Fruit fly (Drosophila melanogaster): ENCODE measurements around the gene sog.

Gene sog

dm6 chrX:15554256-15554678 lies 79.0 kb downstream of the sog start, which contains the start of gene Ac13E (continued):
- TF ChIP-seq Nf-YA (GFP tag; IDR thresholded peaks at IDR 0.05) (peak; percentile 45; the same call in 1 of the 2 replicates), unc-4 (GFP tag; IDR thresholded peaks at IDR 0.05; ENCODE audit: partially characterized antibody) (no peak), CG12299 (tag; optimal IDR thresholded peaks at IDR 0.05) (peak; percentile 86), inv (GFP tag; IDR thresholded peaks at IDR 0.05; ENCODE audit: partially characterized antibody) (peak; percentile 61), CG7963 (GFP tag; IDR thresholded peaks at IDR 0.05; ENCODE audit: partially characterized antibody) (peak; percentile 56; the same call in 2 of the 3 replicates), CG14965 (GFP tag; optimal IDR thresholded peaks at IDR 0.05; ENCODE audit: borderline replicate concordance) (peak; percentile 22), CG31365 (tag; optimal IDR thresholded peaks at IDR 0.05) (peak; percentile 70), ind (GFP tag; optimal IDR thresholded peaks at IDR 0.05) (peak; percentile 88), CrebB (tag; optimal IDR thresholded peaks at IDR 0.05) (peak; percentile 76), Bdp1 (GFP tag; optimal IDR thresholded peaks at IDR 0.05) (peak; percentile 71), vvl (GFP tag; IDR thresholded peaks at IDR 0.05) (peak; percentile 91), wdn (GFP tag; IDR thresholded peaks at IDR 0.05) (peak; percentile 77), CG10462 (GFP tag; optimal IDR thresholded peaks at IDR 0.05) (peak; percentile 79), ewg (GFP tag; optimal IDR thresholded peaks at IDR 0.05) (peak; percentile 76), CG14667 (GFP tag; IDR thresholded peaks at IDR 0.05) (peak; percentile 70), CG34376 (GFP tag; optimal IDR thresholded peaks at IDR 0.05) (peak; percentile 93), HHEX (GFP tag; optimal IDR thresholded peaks at IDR 0.05) (peak; percentile 89), CG4360 (GFP tag; IDR thresholded peaks at IDR 0.05) (0 out of 2 replicates have a peak, but pooled peaks have one; percentile 44), Dref (GFP tag; IDR thresholded peaks at IDR 0.05) (no peak), nmo (GFP tag; optimal IDR thresholded peaks at IDR 0.05) (peak; percentile 92), CG9876 (GFP tag; optimal IDR thresholded peaks at IDR 0.05) (peak; percentile 28), Bteb2 (GFP tag; optimal IDR thresholded peaks at IDR 0.05) (peak; percentile 82), jigr1 (GFP tag; IDR thresholded peaks at IDR 0.05) (peak; percentile 78), so (GFP tag; IDR thresholded peaks at IDR 0.05) (peak; percentile 92), CG34422 (GFP tag; IDR thresholded peaks at IDR 0.05) (peak; percentile 69), CG9817 (tag; optimal IDR thresholded peaks at IDR 0.05) (peak; percentile 83), Blimp-1 (GFP tag; optimal IDR thresholded peaks at IDR 0.05) (peak; percentile 81), CG1792 (GFP tag; optimal IDR thresholded peaks at IDR 0.05) (peak; percentile 70), CG7556 (GFP tag; optimal IDR thresholded peaks at IDR 0.05) (peak; percentile 94), nerfin-1 (tag; optimal IDR thresholded peaks at IDR 0.05) (peak; percentile 87), CG30403 (GFP tag; optimal IDR thresholded peaks at IDR 0.05) (peak; percentile 93), Doc2 (GFP tag; IDR thresholded peaks at IDR 0.05) (peak; percentile 58; the same call in 1 of the 2 replicates), CG18599 (GFP tag; optimal IDR thresholded peaks at IDR 0.05) (peak; percentile 93), chn (GFP tag; optimal IDR thresholded peaks at IDR 0.05) (peak; percentile 90), maf-S (GFP tag; optimal IDR thresholded peaks at IDR 0.05) (peak; percentile 71), CG33557 (GFP tag; optimal IDR thresholded peaks at IDR 0.05) (peak; percentile 87), Sry-δ (GFP tag; optimal IDR thresholded peaks at IDR 0.05) (peak; percentile 9), Pdp1 (GFP tag; optimal IDR thresholded peaks at IDR 0.05) (peak; percentile 81 to 88), CG11560 (tag; IDR thresholded peaks at IDR 0.05) (peak; percentile 66; the same call in 2 of the 3 replicates), Scr (GFP tag; IDR thresholded peaks at IDR 0.05; ENCODE audit: partially characterized antibody) (peak; percentile 57), odd (GFP tag; optimal IDR thresholded peaks at IDR 0.05) (peak; percentile 86), CG3995 (GFP tag; optimal IDR thresholded peaks at IDR 0.05) (peak; percentile 58), wek (GFP tag; optimal IDR thresholded peaks at IDR 0.05) (peak; percentile 73), toy (GFP tag; IDR thresholded peaks at IDR 0.05) (peak; percentile 59; the same call in 1 of the 2 replicates), pho (GFP tag; optimal IDR thresholded peaks at IDR 0.05) (peak; percentile 79), phol (tag; optimal IDR thresholded peaks at IDR 0.05) (peak; percentile 89), exex (tag; optimal IDR thresholded peaks at IDR 0.05) (peak; percentile 56), crol (GFP tag; IDR thresholded peaks at IDR 0.05) (0 out of 2 replicates have a peak, but pooled peaks have one; percentile 16), CG10654 (GFP tag; optimal IDR thresholded peaks at IDR 0.05) (peak; percentile 77), ttk (GFP tag; IDR thresholded peaks at IDR 0.05) (peak; percentile 80)
